Fruit fly (Drosophila melanogaster): Measurements from ENCODE around the gene Spc105R.

The Spc105R gene

DNA sequence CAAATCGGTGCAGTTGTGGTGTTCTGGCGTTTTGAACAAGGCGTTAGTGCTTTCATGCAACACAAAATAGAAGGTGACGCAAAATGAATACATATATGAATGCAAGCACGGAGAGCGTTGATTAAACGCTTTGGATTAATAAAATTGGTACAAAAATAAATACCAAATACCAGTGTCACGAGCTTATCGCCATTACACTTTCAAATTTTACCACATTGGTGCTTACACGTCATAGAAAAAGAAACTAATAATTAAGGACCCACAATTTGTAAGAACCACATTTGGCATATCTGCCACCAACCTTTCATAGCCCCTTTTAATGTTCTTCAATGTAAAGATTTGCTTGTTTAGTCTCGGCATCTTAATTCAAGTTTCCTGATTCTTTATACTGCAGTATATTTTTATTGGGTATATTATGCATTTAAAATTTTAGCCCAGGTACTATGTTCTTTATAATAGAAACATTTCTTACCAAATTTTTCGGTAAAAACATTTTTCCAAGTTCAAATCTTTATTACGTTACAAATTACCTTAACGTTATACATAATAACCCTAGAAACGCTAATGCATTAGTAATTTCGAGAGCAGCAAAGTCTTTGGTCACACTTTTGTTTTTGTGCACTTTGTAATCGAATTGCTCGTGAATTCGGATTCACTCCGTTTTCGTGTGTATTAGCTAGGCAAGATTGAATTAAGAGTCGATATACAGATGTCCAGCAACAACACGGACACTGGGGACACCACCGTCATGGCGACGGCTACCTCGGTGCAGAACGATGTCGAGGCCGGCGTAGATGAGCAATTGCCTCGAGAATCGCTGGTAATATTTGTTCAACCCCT lies 21.8 kb upstream of the Spc105R start, which contains the start of the genes Pex16 and Pex14:
Gene Pex16, minus strand, starts transcription at position 41 of the 840 bp plus-strand sequence.
Gene Pex14, plus strand, starts transcription at position 576 of the 840 bp plus-strand sequence.
- TF ChIP-seq pan (optimal IDR thresholded peaks at IDR 0.05) (no peak), EcR (GFP tag; optimal IDR thresholded peaks at IDR 0.05) (no peak), CG8478 (optimal IDR thresholded peaks at IDR 0.05) (no peak), psq (optimal IDR thresholded peaks at IDR 0.05) (no peak), Dll (optimal IDR thresholded peaks at IDR 0.05) (no peak), usp (GFP tag; optimal IDR thresholded peaks at IDR 0.05) (no peak)

DNA sequence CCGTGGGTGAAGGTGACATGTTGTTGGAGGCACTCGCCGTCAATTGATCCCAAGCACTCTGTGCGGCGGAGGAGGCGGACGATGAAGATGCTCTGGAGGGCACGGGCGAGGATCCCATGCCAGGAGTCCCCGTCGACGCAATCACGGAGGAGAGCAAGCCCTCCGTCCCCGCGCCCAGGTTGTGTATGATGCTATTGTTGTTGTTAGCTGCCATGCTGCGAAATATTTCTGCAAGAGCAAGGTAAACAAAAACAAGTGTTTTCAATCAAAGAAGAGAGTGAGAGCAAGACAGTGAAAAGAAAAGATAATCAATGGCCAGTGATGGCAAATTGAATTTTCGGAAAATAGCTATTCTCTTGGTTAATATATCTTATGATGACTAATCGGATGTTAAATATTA lies 15.8 kb upstream of the Spc105R start:
- TF ChIP-seq pan (optimal IDR thresholded peaks at IDR 0.05) (no peak), Dll (optimal IDR thresholded peaks at IDR 0.05) (peak; percentile 16)

DNA sequence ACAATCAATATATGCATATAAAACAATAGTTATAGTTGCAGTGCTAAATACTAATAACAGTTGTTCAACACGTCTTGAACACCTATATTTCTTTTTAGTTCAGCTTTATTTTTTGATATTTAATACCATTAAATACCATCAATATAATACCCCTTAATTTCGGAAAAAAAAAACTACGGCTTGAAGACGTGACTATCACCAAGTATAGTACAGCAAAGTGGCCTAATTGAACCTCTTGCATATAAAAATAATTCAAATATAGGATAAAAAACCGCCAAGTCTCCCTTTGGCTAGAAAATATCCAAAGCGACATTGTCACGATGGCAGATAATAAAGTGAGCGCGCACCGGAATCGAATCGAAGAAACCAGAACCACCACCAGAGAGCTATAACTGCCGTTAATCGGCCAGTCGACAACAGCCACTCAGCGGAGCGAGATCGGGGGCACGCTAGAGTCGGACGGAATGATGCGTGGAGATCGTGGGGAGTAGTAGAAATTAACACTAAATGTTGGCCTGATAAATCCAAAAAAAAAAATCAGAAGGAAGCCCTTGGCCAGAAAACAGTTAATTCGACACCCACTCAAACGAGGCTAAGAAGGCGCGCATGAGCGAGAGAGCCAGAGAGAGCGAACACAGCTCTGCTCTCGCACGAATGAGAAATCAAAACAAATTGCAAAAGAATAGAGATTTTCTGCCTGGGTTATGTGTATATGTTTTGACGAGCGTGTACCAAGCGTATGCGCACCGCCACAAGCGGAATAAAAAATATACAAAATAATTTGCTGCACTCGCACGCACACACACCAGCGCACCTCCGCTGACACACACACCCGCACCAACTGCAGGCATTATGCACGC lies 15.2 kb upstream of the Spc105R start:
- no peak for TF ChIP-seq EcR (GFP tag; optimal IDR thresholded peaks at IDR 0.05)
- TF ChIP-seq Dll (optimal IDR thresholded peaks at IDR 0.05) = peak; percentile 93
- no peak for TF ChIP-seq CG8478 (optimal IDR thresholded peaks at IDR 0.05)
- no peak for TF ChIP-seq usp (GFP tag; optimal IDR thresholded peaks at IDR 0.05)

DNA sequence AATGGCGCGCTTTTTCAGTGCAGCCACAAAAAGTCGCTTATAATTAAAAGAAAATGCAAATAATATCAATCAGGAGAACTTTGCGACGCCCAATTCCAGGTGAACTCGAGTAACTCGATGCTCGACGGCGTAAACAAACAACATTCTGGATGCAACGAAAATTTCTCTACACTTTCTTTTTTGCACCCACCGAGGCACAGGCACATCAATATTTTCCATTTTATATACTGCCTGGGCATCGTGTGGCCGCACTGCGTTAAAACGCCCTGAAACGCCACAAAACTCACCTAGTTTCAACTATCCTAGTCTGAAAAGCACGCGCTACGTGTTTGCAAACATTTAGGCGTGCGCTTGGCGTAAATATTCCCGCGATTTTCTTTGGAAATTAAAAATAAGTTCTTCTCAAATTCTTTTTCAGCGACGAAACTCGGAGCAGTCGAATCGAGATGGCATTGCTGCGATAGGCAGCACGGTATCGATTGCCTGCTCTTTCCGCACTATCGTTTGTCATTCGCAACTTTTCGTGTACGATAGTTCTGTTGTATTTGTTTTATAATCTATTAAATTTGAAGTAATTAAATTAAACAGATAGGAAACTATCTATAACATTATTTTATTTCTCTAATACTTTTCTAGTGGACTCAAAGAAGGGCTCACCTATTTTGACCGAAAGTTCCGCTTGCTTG lies 14.3 kb upstream of the Spc105R start, which contains the start of gene Pcif1:
Gene Pcif1, minus strand, starts transcription at position 456 of the 686 bp plus-strand sequence.
- TF ChIP-seq usp (GFP tag; optimal IDR thresholded peaks at IDR 0.05) (no peak), CG8478 (optimal IDR thresholded peaks at IDR 0.05) (no peak), pan (optimal IDR thresholded peaks at IDR 0.05) (no peak), Dll (optimal IDR thresholded peaks at IDR 0.05) (no peak)

DNA sequence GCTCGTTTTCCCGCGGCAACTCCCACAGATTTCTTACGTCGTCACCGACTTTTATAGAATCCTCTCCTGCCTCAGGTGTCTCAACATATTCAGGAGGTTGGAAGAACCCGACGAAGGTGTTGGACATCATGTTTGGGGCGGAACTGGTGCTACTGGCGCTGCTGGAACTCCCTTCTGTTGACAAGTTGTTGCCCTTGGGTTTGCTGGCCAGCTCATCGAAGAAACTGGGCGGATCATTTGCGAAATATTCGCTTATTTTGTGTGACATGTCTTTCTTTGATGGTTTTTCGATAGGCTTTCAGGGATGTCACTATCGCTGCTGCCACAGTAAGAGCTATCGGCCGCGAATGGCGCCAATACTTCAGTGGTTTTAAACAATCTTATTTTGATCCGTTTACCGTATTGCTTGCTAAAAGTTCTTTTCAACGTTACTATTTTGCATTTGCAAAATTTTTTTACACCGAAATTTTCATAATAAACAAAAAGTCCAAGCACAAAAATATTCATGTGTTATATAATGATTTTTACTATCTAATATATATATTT lies 12.3 kb upstream of the Spc105R start, which contains the start of gene CG11396:
Gene CG11396, minus strand, starts transcription at position 303 of the 546 bp plus-strand sequence.
- TF ChIP-seq Dll (optimal IDR thresholded peaks at IDR 0.05) (no peak), pan (optimal IDR thresholded peaks at IDR 0.05) (no peak), CG8478 (optimal IDR thresholded peaks at IDR 0.05) (no peak), psq (optimal IDR thresholded peaks at IDR 0.05) (no peak), EcR (GFP tag; optimal IDR thresholded peaks at IDR 0.05) (no peak), usp (GFP tag; optimal IDR thresholded peaks at IDR 0.05) (no peak)

DNA sequence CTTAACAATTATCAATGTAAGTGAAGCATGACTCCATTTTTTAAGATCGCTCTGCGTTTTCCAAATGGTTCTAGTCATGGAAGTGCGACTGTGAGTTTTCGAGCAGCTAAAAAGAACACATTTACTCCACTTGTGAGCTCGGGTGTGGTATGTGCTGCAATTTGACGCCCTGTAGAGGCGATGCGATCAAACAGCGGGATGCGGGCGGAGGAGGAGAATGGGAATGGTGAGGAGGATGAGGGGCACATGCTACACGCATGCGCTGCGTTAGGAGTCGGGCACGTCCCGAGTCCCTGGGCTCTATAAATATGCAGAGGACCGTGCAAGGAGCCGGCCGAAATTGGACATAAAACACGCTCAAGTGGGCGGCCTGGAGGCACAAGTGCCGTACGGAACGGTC lies 10.9 kb upstream of the Spc105R start:
- TF ChIP-seq CG8478 (optimal IDR thresholded peaks at IDR 0.05) = no peak
- TF ChIP-seq pan (optimal IDR thresholded peaks at IDR 0.05) = no peak
- TF ChIP-seq usp (GFP tag; optimal IDR thresholded peaks at IDR 0.05) = no peak
- TF ChIP-seq EcR (GFP tag; optimal IDR thresholded peaks at IDR 0.05) = no peak
- no peak for TF ChIP-seq psq (optimal IDR thresholded peaks at IDR 0.05)
- TF ChIP-seq Dll (optimal IDR thresholded peaks at IDR 0.05) = no peak

DNA sequence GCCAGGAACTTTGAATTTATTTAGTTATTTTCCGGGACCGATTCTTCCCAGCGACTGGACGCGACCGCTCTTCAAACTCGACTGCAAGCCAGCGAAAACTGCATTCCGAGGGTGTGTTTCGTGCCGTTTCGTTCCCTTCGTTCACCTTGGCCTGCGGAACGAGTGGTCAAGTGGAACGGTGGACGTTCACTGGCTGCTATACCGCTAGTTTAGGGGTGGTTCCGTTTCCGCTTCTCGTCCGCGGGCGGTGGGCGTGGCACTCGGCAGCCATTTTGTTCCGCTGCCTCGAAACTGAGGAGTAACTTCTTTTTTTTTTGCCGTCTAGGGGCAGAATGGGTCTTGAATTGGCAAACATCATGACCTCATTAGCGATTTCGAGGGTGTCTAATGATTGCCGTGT lies 7.5 kb upstream of the Spc105R start, which contains the start of gene Six4:
Gene Six4, minus strand, starts transcription at position 85 of the 400 bp plus-strand sequence.
- no peak for TF ChIP-seq psq (optimal IDR thresholded peaks at IDR 0.05)
- TF ChIP-seq EcR (GFP tag; optimal IDR thresholded peaks at IDR 0.05) = no peak
- TF ChIP-seq usp (GFP tag; optimal IDR thresholded peaks at IDR 0.05) = no peak
- TF ChIP-seq Dll (optimal IDR thresholded peaks at IDR 0.05) = no peak
- no peak for TF ChIP-seq pan (optimal IDR thresholded peaks at IDR 0.05)
- TF ChIP-seq CG8478 (optimal IDR thresholded peaks at IDR 0.05) = no peak

DNA sequence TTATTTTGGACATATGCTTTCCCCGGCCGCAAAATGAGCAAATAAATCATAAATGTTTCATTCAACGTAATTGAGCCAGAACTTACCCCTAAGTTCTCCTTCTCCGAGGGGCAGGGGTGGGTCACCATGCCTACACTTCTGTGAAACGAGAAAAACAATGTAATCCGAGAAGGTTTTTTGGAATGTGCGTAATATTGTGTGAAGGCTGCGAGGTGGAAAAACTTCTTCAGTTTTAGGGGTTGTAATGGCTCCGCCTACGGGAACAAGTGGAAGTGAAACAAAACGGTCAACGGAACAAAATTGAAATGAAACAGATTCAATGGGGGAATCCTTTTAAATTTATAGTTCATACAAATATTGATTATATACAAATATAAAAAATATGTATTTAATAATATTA lies 3.5 kb upstream of the Spc105R start:
- TF ChIP-seq EcR (GFP tag; optimal IDR thresholded peaks at IDR 0.05) (no peak), usp (GFP tag; optimal IDR thresholded peaks at IDR 0.05) (no peak), psq (optimal IDR thresholded peaks at IDR 0.05) (no peak)

DNA sequence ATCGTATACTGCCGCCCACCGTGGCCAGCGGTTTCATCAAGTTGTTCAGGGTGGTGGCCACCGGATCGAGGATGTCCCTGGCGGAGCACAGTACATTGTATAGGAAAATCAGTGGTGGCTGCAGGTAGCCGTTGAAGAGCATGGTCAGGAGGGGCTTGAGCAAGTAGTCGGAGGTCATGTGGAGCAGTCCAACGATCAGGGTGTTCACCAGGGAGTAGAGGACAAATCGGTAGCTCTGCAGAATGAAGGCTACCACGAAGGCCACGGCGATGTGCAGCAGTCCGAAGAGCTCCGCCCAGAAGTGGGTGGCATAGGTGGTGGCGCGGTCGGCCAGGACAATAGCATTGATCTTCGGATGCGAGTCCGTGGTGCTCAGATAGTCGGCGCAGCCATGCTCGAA lies 2.8 kb upstream of the Spc105R start:
- TF ChIP-seq pan (optimal IDR thresholded peaks at IDR 0.05) (no peak), EcR (GFP tag; optimal IDR thresholded peaks at IDR 0.05) (no peak), psq (optimal IDR thresholded peaks at IDR 0.05) (no peak), Dll (optimal IDR thresholded peaks at IDR 0.05) (no peak), usp (GFP tag; optimal IDR thresholded peaks at IDR 0.05) (no peak), CG8478 (optimal IDR thresholded peaks at IDR 0.05) (no peak)

DNA sequence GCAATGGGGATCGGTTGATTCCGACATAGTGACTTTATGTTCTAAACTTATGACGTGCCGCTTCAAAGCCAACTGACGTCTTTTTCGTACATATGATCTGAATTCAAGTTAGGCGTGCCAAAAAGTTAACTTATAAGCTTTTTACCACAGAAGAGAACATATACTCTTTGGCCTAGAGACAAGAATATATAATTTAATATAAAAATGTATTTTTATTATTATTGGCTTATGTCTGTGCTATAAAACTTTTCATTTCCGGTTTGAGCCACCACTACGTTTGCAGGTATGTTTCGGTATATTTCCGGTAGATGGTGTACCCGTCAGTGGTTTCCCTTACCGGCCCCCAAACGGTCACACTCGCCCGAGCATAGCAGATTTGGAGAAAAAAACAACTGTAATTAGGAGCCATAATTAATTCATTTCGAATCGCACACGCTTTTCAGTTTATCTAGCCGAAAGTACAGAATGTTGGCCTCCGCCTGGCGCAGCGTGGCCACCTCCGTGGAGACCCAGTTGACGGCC lies 1.8 kb upstream of the Spc105R start, which contains the start of the genes CG3698 and tzn:
Gene CG3698, minus strand, starts transcription at position 51 of the 522 bp plus-strand sequence.
Gene tzn, plus strand, starts transcription at position 321 of the 522 bp plus-strand sequence.
- TF ChIP-seq usp (GFP tag; optimal IDR thresholded peaks at IDR 0.05) (no peak), pan (optimal IDR thresholded peaks at IDR 0.05) (no peak), EcR (GFP tag; optimal IDR thresholded peaks at IDR 0.05) (no peak), psq (optimal IDR thresholded peaks at IDR 0.05) (no peak), CG8478 (optimal IDR thresholded peaks at IDR 0.05) (no peak), Dll (optimal IDR thresholded peaks at IDR 0.05) (no peak)

Measured in whole organism.